Fruit fly (Drosophila melanogaster): ENCODE results near the gene AlaRS.
A peak's percentile ranks its signal among the peaks of the same experiment; 100 is the strongest.

AlaRS gene

DNA sequence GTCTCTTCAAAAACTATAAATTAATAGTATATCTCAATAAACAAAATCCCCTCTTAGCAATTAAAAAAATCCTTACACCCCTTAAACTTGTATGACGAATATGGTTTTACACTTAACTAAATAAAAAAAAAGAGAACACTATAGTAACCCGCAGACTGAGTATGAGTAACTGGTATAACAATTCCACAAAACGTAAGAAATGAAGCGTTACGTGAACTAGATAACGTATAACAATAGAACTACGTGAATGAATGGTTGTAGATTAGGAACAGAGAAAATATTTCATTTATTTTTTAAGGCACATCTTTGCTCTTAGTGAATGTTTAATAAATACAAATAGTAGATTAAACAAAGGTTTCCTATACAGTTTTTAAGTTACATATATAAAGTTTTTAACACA is 26.1 kb downstream of the AlaRS start:
- peak; percentile 38 for TF ChIP-seq kay (GFP tag; ENCODE audit: borderline replicate concordance)
- no peak for TF ChIP-seq CG7101 (tag; optimal IDR thresholded peaks at IDR 0.05)

DNA sequence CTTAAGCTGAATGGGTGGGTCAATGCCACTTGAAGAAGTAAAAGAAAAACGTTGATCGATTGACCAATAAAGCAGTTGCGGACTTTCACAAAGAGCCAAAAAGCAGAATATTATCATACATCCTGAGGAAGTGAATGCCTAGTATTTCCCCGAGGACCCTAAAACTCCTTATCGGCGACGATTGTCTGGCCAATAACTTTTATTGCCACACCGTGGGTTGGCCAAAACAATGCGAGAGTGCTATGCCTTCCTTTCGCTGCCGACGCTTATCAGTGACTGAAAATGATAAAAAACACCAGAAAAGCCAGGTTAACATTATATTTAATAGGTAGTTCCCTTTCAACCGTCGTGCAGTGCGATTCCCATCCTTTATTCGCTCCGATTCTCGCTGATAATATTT is 29.7 kb downstream of the AlaRS start, which contains the start of gene Mur29B:
Gene Mur29B, plus strand, starts transcription at position 324 of the 400 bp plus-strand sequence.
- peak; percentile 65 for TF ChIP-seq kay (GFP tag; ENCODE audit: borderline replicate concordance)
- TF ChIP-seq cnc (optimal IDR thresholded peaks at IDR 0.05): no peak
- TF ChIP-seq ovo (GFP tag; optimal IDR thresholded peaks at IDR 0.05): no peak

DNA sequence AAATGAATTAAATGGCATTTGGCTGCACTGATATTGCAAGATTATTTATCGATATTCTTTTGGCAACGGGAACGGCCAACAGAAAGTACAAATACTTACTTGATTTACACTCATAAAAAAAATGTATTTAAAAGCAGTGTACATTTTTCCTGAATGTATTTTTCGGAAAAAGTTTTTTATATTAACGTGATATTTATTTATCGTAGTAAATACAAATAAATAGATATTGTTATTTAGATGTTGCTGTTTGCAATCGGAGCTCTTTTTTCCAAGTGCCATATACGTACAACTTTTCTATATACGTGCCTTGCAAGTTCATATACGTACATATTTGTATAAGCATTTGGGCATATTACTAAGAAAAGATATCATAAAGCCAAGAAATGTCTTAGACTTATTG is 30.2 kb downstream of the AlaRS start:
- TF ChIP-seq ovo (GFP tag; optimal IDR thresholded peaks at IDR 0.05): no peak

DNA sequence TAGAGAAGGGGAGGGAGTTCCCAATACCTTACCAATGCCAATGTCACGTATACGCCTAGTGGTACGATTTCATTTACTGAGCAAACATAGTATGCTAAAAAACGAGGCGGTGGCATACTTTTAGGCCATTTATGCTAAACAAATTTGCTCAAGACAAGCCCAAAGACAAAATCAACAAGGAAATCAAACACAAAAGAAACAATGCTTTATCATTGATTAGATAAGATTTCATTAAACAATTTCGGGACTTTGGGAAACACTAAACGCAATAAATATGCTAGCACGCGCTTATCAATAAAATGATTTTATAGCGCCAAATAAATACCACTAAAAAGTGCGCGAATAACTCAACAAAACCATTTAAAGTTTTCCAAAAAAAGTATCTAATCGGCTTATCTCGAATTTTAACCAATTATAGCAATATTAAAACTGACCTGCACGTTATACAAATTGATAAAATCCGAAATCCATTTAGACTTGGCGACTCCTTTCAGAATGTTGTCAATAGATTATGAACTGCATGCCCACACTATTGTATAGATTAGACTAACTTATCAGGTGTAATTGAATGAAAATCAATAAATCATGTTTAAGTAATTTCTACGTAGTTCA is 30.9 kb downstream of the AlaRS start:
- TF ChIP-seq kay (GFP tag; ENCODE audit: borderline replicate concordance) (peak; percentile 56), Mnt (GFP tag; optimal IDR thresholded peaks at IDR 0.05) (no peak)

DNA sequence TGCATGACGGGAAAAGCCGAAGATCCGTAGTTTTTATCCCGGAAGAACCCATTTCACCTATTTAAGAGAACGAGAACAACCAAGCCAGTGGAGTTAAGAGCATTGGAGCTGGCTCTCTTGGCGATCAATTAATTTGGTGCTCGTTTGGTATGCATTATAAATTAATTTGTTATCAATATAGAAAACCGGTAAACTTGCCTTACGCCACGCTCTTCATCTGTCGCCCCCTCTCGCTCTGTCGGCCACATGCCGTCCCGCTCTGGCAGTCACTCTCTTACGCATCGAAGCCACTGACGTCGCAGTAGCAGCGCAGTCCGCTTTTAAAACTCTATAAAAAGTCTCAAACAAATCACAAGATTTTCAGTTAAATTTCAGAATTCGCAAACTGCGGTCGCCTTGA is 35.3 kb downstream of the AlaRS start, which contains the start of gene CG7778:
Gene CG7778, plus strand, starts transcription at position 361 of the 400 bp plus-strand sequence.
- TF ChIP-seq Crg-1 (GFP tag; optimal IDR thresholded peaks at IDR 0.05): no peak

DNA sequence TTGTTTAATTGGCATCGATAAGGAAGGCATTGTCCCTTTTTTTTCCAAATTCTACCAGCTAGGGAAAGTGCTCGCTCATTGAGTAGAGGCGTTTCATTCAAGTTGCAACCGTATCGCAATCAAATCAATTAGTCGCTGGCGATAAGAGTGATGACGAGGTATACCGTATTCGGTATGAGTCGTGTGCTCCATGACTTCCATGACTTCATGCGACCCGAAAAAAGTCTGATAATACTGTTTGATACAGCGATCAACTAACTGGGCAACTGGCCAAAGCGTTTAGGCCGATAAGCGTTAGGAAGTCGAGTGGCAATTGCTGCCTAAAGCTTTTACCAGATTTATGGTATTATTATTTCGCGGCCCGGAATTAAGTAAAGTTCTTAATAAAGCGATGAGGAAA is 37.0 kb downstream of the AlaRS start:
- TF ChIP-seq cic (GFP tag; optimal IDR thresholded peaks at IDR 0.05) (peak; percentile 71), pad (GFP tag; optimal IDR thresholded peaks at IDR 0.05) (no peak)

DNA sequence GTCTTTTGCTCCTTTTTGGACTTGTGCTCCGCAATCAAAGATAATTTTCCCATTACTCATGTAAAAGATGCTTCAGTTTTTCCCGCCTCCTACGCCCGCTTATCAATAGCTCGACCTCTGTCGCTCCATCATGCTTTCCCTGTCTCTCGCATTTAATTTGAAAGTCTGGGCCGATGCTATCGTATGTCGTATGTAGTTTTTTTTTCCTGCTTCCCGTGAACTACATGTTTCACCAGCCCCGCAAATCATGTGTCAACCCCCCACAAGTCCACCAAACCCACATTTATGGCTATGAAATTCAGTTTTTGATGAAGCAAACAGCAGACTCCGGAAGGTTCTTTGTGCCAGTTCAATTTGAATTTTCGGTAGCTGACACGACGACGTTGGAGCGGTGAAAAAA is 39.2 kb downstream of the AlaRS start, which contains the start of gene CG14273:
Gene CG14273, plus strand, starts transcription at position 301 of the 400 bp plus-strand sequence.
- no peak for TF ChIP-seq CG33017 (tag; optimal IDR thresholded peaks at IDR 0.05)
- TF ChIP-seq ovo (GFP tag; optimal IDR thresholded peaks at IDR 0.05): no peak
- TF ChIP-seq CG1620 (GFP tag; optimal IDR thresholded peaks at IDR 0.05): no peak
- TF ChIP-seq CG11617 (GFP tag; optimal IDR thresholded peaks at IDR 0.05): no peak
- no peak for TF ChIP-seq Mnt (GFP tag; optimal IDR thresholded peaks at IDR 0.05)
- TF ChIP-seq Crg-1 (GFP tag; optimal IDR thresholded peaks at IDR 0.05): no peak

DNA sequence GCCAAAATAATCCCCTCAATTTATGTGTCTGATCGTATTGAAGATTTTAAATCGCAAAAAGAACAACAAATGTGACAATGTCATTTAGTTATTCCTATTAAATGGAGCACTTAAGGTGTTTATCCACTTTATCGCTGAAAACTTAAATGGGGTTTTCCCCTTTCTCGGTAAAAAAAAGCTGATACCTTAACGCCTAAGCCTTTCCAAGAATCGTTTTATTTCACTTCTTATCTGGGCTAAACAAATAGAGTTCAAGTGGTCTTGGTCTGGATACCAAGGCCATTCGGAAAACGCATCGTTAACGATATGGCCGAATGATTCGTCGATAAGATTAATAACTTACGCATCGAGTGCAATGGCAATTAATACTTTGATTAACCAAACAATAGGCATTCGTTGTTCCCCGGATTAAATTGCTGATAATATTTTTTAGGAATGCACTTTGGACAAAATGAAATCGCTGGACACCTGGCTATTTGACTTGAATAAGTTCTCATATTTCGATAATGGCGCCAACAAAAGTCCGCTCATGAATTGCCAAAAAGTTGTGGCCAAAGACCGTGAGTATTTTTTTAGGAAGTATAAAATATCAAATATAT is 41.7 kb downstream of the AlaRS start:
- no peak for TF ChIP-seq cnc (optimal IDR thresholded peaks at IDR 0.05)
- no peak for TF ChIP-seq Clk (GFP tag; optimal IDR thresholded peaks at IDR 0.05)
- TF ChIP-seq kay (GFP tag; ENCODE audit: borderline replicate concordance): no peak
- no peak for TF ChIP-seq Mnt (GFP tag; optimal IDR thresholded peaks at IDR 0.05)
- TF ChIP-seq Crg-1 (GFP tag; optimal IDR thresholded peaks at IDR 0.05): no peak
- TF ChIP-seq toe (GFP tag; optimal IDR thresholded peaks at IDR 0.05): no peak
- no peak for TF ChIP-seq CG14711 (tag; optimal IDR thresholded peaks at IDR 0.05)
- TF ChIP-seq CG33017 (tag; optimal IDR thresholded peaks at IDR 0.05): no peak
- no peak for TF ChIP-seq CG7045 (GFP tag; optimal IDR thresholded peaks at IDR 0.05)
- TF ChIP-seq CG7101 (tag; optimal IDR thresholded peaks at IDR 0.05): no peak
- TF ChIP-seq CG1620 (GFP tag; optimal IDR thresholded peaks at IDR 0.05): no peak
- no peak for TF ChIP-seq Hr96 (GFP tag; optimal IDR thresholded peaks at IDR 0.05)

DNA sequence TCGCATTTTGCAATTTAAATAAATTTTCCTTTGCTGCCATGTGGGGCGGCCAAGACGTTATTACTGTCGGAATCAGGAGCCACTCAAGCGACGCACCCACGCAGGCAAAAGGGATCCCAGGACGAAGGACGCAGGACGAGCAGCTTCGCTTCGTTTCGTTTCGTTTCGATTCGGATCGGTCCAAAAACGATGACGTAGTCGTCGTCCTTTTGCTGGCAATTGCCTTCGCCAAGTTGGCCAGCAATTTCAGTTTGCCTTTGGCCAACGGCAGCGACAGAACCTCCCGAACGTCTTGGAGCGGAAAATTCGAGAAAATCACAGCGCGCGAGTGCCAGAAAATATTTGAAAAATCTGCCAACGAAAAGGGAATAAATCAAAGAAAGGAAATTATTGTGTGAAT is 43.5 kb downstream of the AlaRS start, which contains the start of gene witty:
Gene witty, plus strand, starts transcription at position 249 of the 400 bp plus-strand sequence.
- TF ChIP-seq pad (GFP tag; optimal IDR thresholded peaks at IDR 0.05) (no peak), bab1 (GFP tag; optimal IDR thresholded peaks at IDR 0.05) (no peak), CG7045 (GFP tag; optimal IDR thresholded peaks at IDR 0.05) (no peak), Clk (GFP tag; optimal IDR thresholded peaks at IDR 0.05) (no peak), CG11617 (GFP tag; optimal IDR thresholded peaks at IDR 0.05) (no peak), Hr96 (GFP tag; optimal IDR thresholded peaks at IDR 0.05) (no peak), ovo (GFP tag; optimal IDR thresholded peaks at IDR 0.05) (no peak), CG12768 (GFP tag; optimal IDR thresholded peaks at IDR 0.05) (no peak), Mnt (GFP tag; optimal IDR thresholded peaks at IDR 0.05) (no peak), tj (GFP tag; optimal IDR thresholded peaks at IDR 0.05) (no peak), CG33017 (tag; optimal IDR thresholded peaks at IDR 0.05) (no peak), CG14711 (tag; optimal IDR thresholded peaks at IDR 0.05) (no peak)
